Fruit fly (Drosophila melanogaster): Measurements from ENCODE around the gene CG14088.
A peak's percentile ranks its signal among the peaks of the same experiment; 100 is the strongest.

Gene CG14088

dm6 chr3L:19270542-19270941 lies at the start of gene CG14088:
TSS of gene CG14088 (minus strand) at chr3L:19270642.
- no peak for TF ChIP-seq CG17801 (GFP tag; optimal IDR thresholded peaks at IDR 0.05; ENCODE audit: partially characterized antibody)

- TF ChIP-seq CG17801 (GFP tag; optimal IDR thresholded peaks at IDR 0.05; ENCODE audit: partially characterized antibody) = no peak
Measured at dm6 chr3L:19316638-19317037, 46.2 kb upstream of the CG14088 start.

DNA sequence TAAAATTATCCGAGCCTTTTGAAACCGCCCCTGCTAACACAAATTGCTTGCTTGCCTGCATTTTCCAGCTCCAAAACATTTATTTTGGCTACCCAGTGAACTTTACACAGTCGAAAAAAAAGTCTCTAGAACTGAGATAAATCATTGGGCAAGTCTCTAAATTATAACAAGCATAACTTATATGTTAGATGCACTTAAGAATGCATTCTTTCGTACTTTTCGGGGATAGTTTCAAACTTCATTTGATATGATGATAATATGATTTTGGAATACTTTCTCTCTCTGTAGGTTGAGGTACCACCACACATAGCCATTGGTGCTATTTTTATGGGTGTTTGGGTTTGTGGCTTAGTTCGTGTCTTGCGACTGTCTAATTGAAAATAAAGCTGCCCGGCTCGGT lies 44.4 kb upstream of the CG14088 start:
- TF ChIP-seq CG17801 (GFP tag; optimal IDR thresholded peaks at IDR 0.05; ENCODE audit: partially characterized antibody) = no peak

dm6 chr3L:19294613-19295299 lies 24.3 kb upstream of the CG14088 start:
- TF ChIP-seq CG17801 (GFP tag; optimal IDR thresholded peaks at IDR 0.05; ENCODE audit: partially characterized antibody) = peak; percentile 58

DNA sequence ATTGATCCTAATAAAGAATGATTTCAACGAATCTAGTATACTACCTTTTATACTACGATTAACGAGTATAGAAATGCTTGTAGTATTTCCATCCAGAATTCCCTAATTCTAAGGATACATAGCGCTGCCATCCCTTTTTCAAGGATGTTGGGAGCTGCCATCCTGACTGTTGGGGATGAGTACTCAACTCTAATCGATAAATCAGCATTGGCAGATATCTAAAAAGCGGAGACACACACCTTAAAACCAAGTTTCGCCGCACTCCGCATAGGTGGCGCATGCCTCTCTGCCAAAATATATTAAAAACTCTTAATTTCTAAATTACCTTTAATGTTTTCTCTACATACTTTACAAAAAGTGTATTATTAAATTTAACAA lies 23.8 kb upstream of the CG14088 start, which contains the start of gene fal:
Gene fal, plus strand, starts transcription at position 330 of the 378 bp plus-strand sequence.
- TF ChIP-seq CG17801 (GFP tag; optimal IDR thresholded peaks at IDR 0.05; ENCODE audit: partially characterized antibody) = no peak

DNA sequence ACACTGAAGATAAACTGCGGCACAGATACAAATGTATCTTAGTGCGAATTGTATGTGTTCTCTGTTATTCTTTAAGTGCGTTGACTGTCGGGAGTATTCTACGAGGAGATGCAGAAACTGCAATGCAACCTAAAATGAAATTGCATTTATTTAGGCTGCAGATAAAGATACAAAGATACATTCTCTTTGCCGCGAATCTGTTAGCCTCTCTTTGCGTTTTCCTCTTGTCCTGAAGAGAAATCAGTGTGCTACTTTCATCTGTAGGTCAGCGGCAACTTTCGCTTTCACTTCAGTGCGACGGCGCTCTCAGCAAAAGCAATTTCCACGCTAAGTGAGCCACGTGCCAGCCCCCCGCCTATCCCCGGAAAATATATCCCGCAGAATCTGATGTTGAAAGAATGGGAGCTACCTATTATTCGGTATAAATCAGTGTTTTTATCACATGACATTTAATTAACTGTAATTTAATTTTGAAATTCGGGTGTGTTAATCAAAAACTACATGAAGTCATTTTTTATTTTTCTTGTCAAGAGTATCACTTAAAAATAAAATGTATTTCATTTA lies 22.8 kb upstream of the CG14088 start:
- no peak for TF ChIP-seq CG17801 (GFP tag; optimal IDR thresholded peaks at IDR 0.05; ENCODE audit: partially characterized antibody)

DNA sequence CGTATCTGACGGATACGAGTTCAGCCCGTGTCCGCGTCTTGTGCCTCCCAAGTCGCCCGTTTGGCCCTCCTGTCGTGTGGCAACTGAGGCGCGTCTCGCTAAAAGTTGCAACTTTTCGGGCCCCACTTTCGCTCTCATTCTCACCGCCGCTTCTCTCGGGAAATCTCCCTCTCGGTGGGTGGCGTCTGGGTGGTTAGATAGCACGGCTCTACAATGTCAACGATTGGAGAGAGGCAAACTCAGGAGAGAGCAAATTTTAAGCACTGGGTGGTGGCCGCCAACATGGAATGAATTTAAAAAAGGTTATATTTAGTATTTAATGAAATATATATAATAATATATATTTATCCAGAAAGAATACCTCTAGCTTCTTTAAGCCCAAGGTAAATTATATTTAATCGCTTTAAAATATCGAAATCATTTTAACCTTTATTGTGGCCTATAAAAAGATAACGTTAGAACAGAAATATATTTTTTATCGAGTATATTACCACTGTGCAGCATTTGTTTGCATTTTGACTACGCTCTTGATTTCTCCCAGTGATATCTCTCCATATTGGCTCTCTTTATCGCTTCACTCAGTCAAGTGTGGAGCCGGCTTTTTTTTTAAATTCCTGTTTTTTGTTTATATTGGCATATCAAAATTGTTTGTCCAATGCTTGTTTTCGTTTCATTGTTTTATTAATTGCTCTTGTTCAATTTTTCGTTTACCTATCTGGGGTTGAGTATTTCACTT lies 22.2 kb upstream of the CG14088 start, which contains the start of gene Gbs-76A:
Gene Gbs-76A, minus strand, starts transcription at position 327 of the 736 bp plus-strand sequence.
- TF ChIP-seq CG17801 (GFP tag; optimal IDR thresholded peaks at IDR 0.05; ENCODE audit: partially characterized antibody) = peak; percentile 50

- TF ChIP-seq CG17801 (GFP tag; optimal IDR thresholded peaks at IDR 0.05; ENCODE audit: partially characterized antibody) = no peak
Measured at dm6 chr3L:19291465-19292413, 21.3 kb upstream of the CG14088 start.

dm6 chr3L:19289411-19289810 lies 19.0 kb upstream of the CG14088 start:
- no peak for TF ChIP-seq CG17801 (GFP tag; optimal IDR thresholded peaks at IDR 0.05; ENCODE audit: partially characterized antibody)

dm6 chr3L:19288395-19288969 lies 18.0 kb upstream of the CG14088 start:
- TF ChIP-seq CG17801 (GFP tag; optimal IDR thresholded peaks at IDR 0.05; ENCODE audit: partially characterized antibody) = no peak

dm6 chr3L:19280700-19281099 lies 10.3 kb upstream of the CG14088 start, which contains the start of gene CG14089:
TSS of gene CG14089 (minus strand) at chr3L:19280800.
- no peak for TF ChIP-seq CG17801 (GFP tag; optimal IDR thresholded peaks at IDR 0.05; ENCODE audit: partially characterized antibody)

DNA sequence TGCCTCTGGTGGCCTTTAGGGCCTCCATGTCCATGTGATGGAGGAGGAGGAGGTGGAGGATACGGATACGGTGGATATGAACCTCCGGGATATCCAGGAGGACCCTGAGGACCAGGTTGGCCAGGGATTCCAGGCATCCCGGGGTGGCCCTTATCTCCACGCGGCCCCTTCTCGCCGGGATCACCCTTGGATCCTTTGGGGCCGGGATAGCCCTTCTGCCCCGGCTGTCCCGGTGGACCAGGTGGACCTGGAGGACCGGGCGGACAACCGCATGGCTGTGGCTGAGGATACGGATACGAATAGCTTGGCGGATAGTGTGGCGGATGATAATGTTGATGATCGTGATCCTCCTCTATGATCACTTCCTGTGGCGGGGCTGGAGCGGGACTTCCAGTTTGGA lies 9.8 kb upstream of the CG14088 start:
- no peak for TF ChIP-seq CG17801 (GFP tag; optimal IDR thresholded peaks at IDR 0.05; ENCODE audit: partially characterized antibody)

dm6 chr3L:19275491-19275890 lies 5.0 kb upstream of the CG14088 start, which contains the start of gene CG14086:
TSS of gene CG14086 (plus strand) at chr3L:19275791.
- TF ChIP-seq CG17801 (GFP tag; optimal IDR thresholded peaks at IDR 0.05; ENCODE audit: partially characterized antibody) = no peak

dm6 chr3L:19268720-19269401 lies 1.6 kb downstream of the CG14088 start, which contains the start of the genes Aldh7A1 and CG14085:
TSS of gene Aldh7A1 (minus strand) at chr3L:19268913.
TSS of gene CG14085 (plus strand) at chr3L:19269351.
- TF ChIP-seq CG17801 (GFP tag; optimal IDR thresholded peaks at IDR 0.05; ENCODE audit: partially characterized antibody) = no peak

All from ovary, adult (tissue).